Fruit fly (Drosophila melanogaster) whole organism, embryonic: ENCODE results near the gene CG3038.

Experiments used
- ATbp ChIP-seq: fragments of 200-800 bp; sonication (Bioruptor generic); optimal IDR thresholded peaks from 2 replicates; lab custom pipeline; 2017; ENCODE audit warnings: missing biosample characterization, mild to moderate bottlenecking, missing genetic modification characterization, missing genetic modification reagents
- Asciz ChIP-seq: fragments of 200-800 bp; sonication (Bioruptor generic); optimal IDR thresholded peaks from 2 replicates; lab custom pipeline; 2017; ENCODE audit warnings: missing biosample characterization, mild to moderate bottlenecking, missing genetic modification characterization, missing genetic modification reagents
- BEAF-32 ChIP-seq: fragments of 200-800 bp; sonication (Bioruptor generic); optimal IDR thresholded peaks from 3 replicates; lab custom pipeline; 2017; ENCODE audit warnings: missing biosample characterization, missing genetic modification characterization, mild to moderate bottlenecking, moderate library complexity, missing genetic modification reagents
- CG10267 ChIP-seq: fragments of 200-800 bp; sonication (Bioruptor generic); optimal IDR thresholded peaks from 2 replicates; lab custom pipeline; 2018; ENCODE audit warnings: missing biosample characterization, mild to moderate bottlenecking, missing genetic modification characterization, moderate library complexity
- CG10321 ChIP-seq: fragments of 200-800 bp; sonication (Bioruptor generic); IDR thresholded peaks from 2 replicates; pipeline ENCODE4 v1.3.6; 2022; ENCODE audit warnings: missing biosample characterization, missing genetic modification characterization
- CG10654 ChIP-seq: fragments of 200-800 bp; sonication (Bioruptor generic); optimal IDR thresholded peaks from 2 replicates; lab custom pipeline; 2016; ENCODE audit warnings: missing biosample characterization, missing genetic modification characterization
- CG11504 ChIP-seq: fragments of 200-800 bp; sonication (Bioruptor generic); optimal IDR thresholded peaks from 3 replicates; lab custom pipeline; 2019; ENCODE audit warnings: missing biosample characterization, mild to moderate bottlenecking, missing genetic modification characterization, moderate library complexity
- CG12942 ChIP-seq: fragments of 200-800 bp; sonication (Bioruptor generic); optimal IDR thresholded peaks from 3 replicates; lab custom pipeline; 2016; ENCODE audit warnings: missing biosample characterization, missing genetic modification characterization
- CG15011 ChIP-seq: fragments of 200-800 bp; sonication (Bioruptor generic); optimal IDR thresholded peaks from 3 replicates; lab custom pipeline; 2018; ENCODE audit warnings: missing biosample characterization, mild to moderate bottlenecking, missing genetic modification characterization
- CG15269 ChIP-seq: fragments of 200-800 bp; sonication (Bioruptor generic); optimal IDR thresholded peaks from 2 replicates; lab custom pipeline; 2018; ENCODE audit warnings: missing biosample characterization, mild to moderate bottlenecking, missing genetic modification characterization, moderate library complexity
- CG1792 ChIP-seq: fragments of 200-800 bp; sonication (Bioruptor generic); optimal IDR thresholded peaks from 2 replicates; lab custom pipeline; 2016; ENCODE audit warnings: missing biosample characterization, missing genetic modification characterization
- CG2875 ChIP-seq: fragments of 200-800 bp; sonication (Bioruptor generic); optimal IDR thresholded peaks from 2 replicates; lab custom pipeline; 2017; ENCODE audit warnings: missing biosample characterization, mild to moderate bottlenecking, missing genetic modification characterization, missing genetic modification reagents
- CG3163 ChIP-seq: fragments of 200-800 bp; sonication (Bioruptor generic); optimal IDR thresholded peaks from 3 replicates; lab custom pipeline; 2016; ENCODE audit warnings: missing biosample characterization, missing genetic modification characterization
- CG3407 ChIP-seq: fragments of 200-800 bp; sonication (Bioruptor generic); optimal IDR thresholded peaks from 2 replicates; lab custom pipeline; 2018; ENCODE audit warnings: missing biosample characterization, mild to moderate bottlenecking, missing genetic modification characterization
- CG34376 ChIP-seq: fragments of 200-800 bp; sonication (Bioruptor generic); optimal IDR thresholded peaks from 2 replicates; lab custom pipeline; 2018; ENCODE audit warnings: missing biosample characterization, mild to moderate bottlenecking, missing genetic modification characterization
- CG4282 ChIP-seq: fragments of 200-800 bp; sonication (Bioruptor generic); optimal IDR thresholded peaks from 2 replicates; lab custom pipeline; 2016; ENCODE audit warnings: missing biosample characterization, missing genetic modification characterization
- CG5180 ChIP-seq: fragments of 200-800 bp; sonication (Bioruptor generic); optimal IDR thresholded peaks from 3 replicates; lab custom pipeline; 2017; ENCODE audit warnings: missing biosample characterization, missing genetic modification characterization, mild to moderate bottlenecking, moderate library complexity, missing genetic modification reagents
- CG6683 ChIP-seq: fragments of 200-800 bp; sonication (Bioruptor generic); optimal IDR thresholded peaks from 2 replicates; lab custom pipeline; 2017; ENCODE audit warnings: missing biosample characterization, mild to moderate bottlenecking, missing genetic modification characterization, missing genetic modification reagents
- CG6791 ChIP-seq: fragments of 200-800 bp; sonication (Bioruptor generic); IDR thresholded peaks from 3 replicates; pipeline ENCODE4 v1.3.6; 2022; ENCODE audit warnings: missing biosample characterization, missing genetic modification characterization; ENCODE audit not compliant: partially characterized antibody
- CG7271 ChIP-seq: fragments of 200-800 bp; sonication (Bioruptor generic); optimal IDR thresholded peaks from 2 replicates; lab custom pipeline; 2018; ENCODE audit warnings: missing biosample characterization, mild to moderate bottlenecking, missing genetic modification characterization, moderate library complexity
- CG7556 ChIP-seq: fragments of 200-800 bp; sonication (Bioruptor generic); optimal IDR thresholded peaks from 2 replicates; lab custom pipeline; 2017; ENCODE audit warnings: missing biosample characterization, mild to moderate bottlenecking, missing genetic modification characterization
- CG8924 ChIP-seq: fragments of 200-800 bp; optimal IDR thresholded peaks from 3 replicates; lab custom pipeline; 2019; ENCODE audit warnings: missing biosample characterization, mild to moderate bottlenecking, missing genetic modification characterization, moderate library complexity
- CG9727 ChIP-seq: fragments of 200-800 bp; sonication (Bioruptor generic); optimal IDR thresholded peaks from 3 replicates; lab custom pipeline; 2017; ENCODE audit warnings: missing biosample characterization, mild to moderate bottlenecking, missing genetic modification characterization
- CHES-1-like ChIP-seq: fragments of 200-800 bp; sonication (Bioruptor generic); optimal IDR thresholded peaks from 2 replicates; lab custom pipeline; 2016; ENCODE audit warnings: missing biosample characterization, missing genetic modification characterization
- D19A ChIP-seq: fragments of 200-800 bp; optimal IDR thresholded peaks from 3 replicates; lab custom pipeline; 2019; ENCODE audit warnings: missing biosample characterization, mild to moderate bottlenecking, missing genetic modification characterization, moderate library complexity
- Deaf1 ChIP-seq: fragments of 200-800 bp; optimal IDR thresholded peaks from 3 replicates; lab custom pipeline; 2019; ENCODE audit warnings: missing biosample characterization, mild to moderate bottlenecking, missing genetic modification characterization, moderate library complexity
- Elba2 ChIP-seq: fragments of 200-800 bp; sonication (Bioruptor generic); optimal IDR thresholded peaks from 3 replicates; lab custom pipeline; 2016; ENCODE audit warnings: missing biosample characterization, missing genetic modification characterization
- Ets97D ChIP-seq: fragments of 200-800 bp; sonication (Bioruptor generic); optimal IDR thresholded peaks from 3 replicates; lab custom pipeline; 2016; ENCODE audit warnings: missing biosample characterization, missing genetic modification characterization
- Gsc ChIP-seq: fragments of 200-800 bp; sonication (Bioruptor generic); IDR thresholded peaks from 2 replicates; pipeline ENCODE4 v1.3.6; 2022; ENCODE audit warnings: missing biosample characterization, missing genetic modification characterization
- HmgZ ChIP-seq: fragments of 200-800 bp; sonication (Bioruptor generic); optimal IDR thresholded peaks from 2 replicates; lab custom pipeline; 2018; ENCODE audit warnings: missing biosample characterization, mild to moderate bottlenecking, missing genetic modification characterization
- Hr51 ChIP-seq, 2 experiments: fragments of 200-800 bp; sonication (Bioruptor generic); optimal IDR thresholded peaks; 2 replicates in 1 of 2; 3 replicates in 1 of 2; lab custom pipeline; 2016 to 2018; ENCODE audit warnings: missing biosample characterization in 2 of 2, missing genetic modification characterization in 2 of 2, mild to moderate bottlenecking in 1 of 2, moderate library complexity in 1 of 2
- Hsf ChIP-seq: fragments of 200-800 bp; sonication (Bioruptor generic); optimal IDR thresholded peaks from 3 replicates; lab custom pipeline; 2016; ENCODE audit warnings: missing biosample characterization, missing genetic modification characterization
- MESR4 ChIP-seq: fragments of 200-800 bp; sonication (Bioruptor generic); optimal IDR thresholded peaks from 2 replicates; lab custom pipeline; 2018; ENCODE audit warnings: missing biosample characterization, mild to moderate bottlenecking, missing genetic modification characterization, moderate library complexity
- MTF-1 ChIP-seq: fragments of 200-800 bp; sonication (Bioruptor generic); optimal IDR thresholded peaks from 2 replicates; lab custom pipeline; 2018; ENCODE audit warnings: missing biosample characterization, mild to moderate bottlenecking, missing genetic modification characterization, borderline replicate concordance
- Med ChIP-seq: fragments of 200-800 bp; sonication (Bioruptor generic); peaks from one replicate; lab custom pipeline; 2016; ENCODE audit warnings: missing biosample characterization, missing genetic modification characterization, mild to moderate bottlenecking, inconsistent platforms, moderate library complexity
- Sox102F ChIP-seq: fragments of 200-800 bp; sonication (Bioruptor generic); optimal IDR thresholded peaks from 2 replicates; lab custom pipeline; 2018; ENCODE audit warnings: missing biosample characterization, mild to moderate bottlenecking, missing genetic modification characterization, moderate library complexity
- disco-r ChIP-seq: fragments of 200-800 bp; sonication (Bioruptor generic); optimal IDR thresholded peaks from 2 replicates; lab custom pipeline; 2016; ENCODE audit warnings: missing biosample characterization, missing genetic modification characterization
- esg ChIP-seq: fragments of 200-800 bp; sonication (Bioruptor generic); conservative IDR thresholded peaks from 2 replicates; pipeline ENCODE4 v1.3.6; 2022; ENCODE audit warnings: missing biosample characterization, missing genetic modification characterization
- eve ChIP-seq, 2 experiments: fragments of >200 bp; optimal IDR thresholded peaks; 2 replicates each; lab custom pipeline; 2017; ENCODE audit warnings: missing biosample characterization in 2 of 2, missing genetic modification characterization in 2 of 2
- ind ChIP-seq: fragments of 200-800 bp; sonication (Bioruptor generic); optimal IDR thresholded peaks from 3 replicates; lab custom pipeline; 2016; ENCODE audit warnings: missing biosample characterization, missing genetic modification characterization
- insv ChIP-seq, 2 experiments: fragments of 200-800 bp; sonication (Bioruptor generic); optimal IDR thresholded peaks; 3 replicates each; lab custom pipeline; 2016 to 2018; ENCODE audit warnings: missing biosample characterization in 2 of 2, missing genetic modification characterization in 2 of 2
- kni ChIP-seq: fragments of 200-800 bp; sonication (Bioruptor generic); optimal IDR thresholded peaks from 3 replicates; lab custom pipeline; 2017; ENCODE audit warnings: mild to moderate bottlenecking, missing biosample characterization, missing genetic modification reagents, missing genetic modification characterization
- nmo ChIP-seq: fragments of 200-800 bp; sonication (Bioruptor generic); optimal IDR thresholded peaks from 2 replicates; lab custom pipeline; 2018; ENCODE audit warnings: missing biosample characterization, mild to moderate bottlenecking, missing genetic modification characterization, moderate library complexity
- pb ChIP-seq: fragments of 200-800 bp; sonication (Bioruptor generic); optimal IDR thresholded peaks from 3 replicates; lab custom pipeline; 2016; ENCODE audit warnings: missing biosample characterization, missing genetic modification characterization
- ranshi ChIP-seq: fragments of 200-800 bp; sonication (Bioruptor generic); IDR thresholded peaks from 2 replicates; pipeline ENCODE4 v1.3.6; 2022; ENCODE audit warnings: missing biosample characterization, missing genetic modification characterization
- slp2 ChIP-seq: fragments of 200-800 bp; sonication (Bioruptor generic); optimal IDR thresholded peaks from 2 replicates; lab custom pipeline; 2016; ENCODE audit warnings: missing biosample characterization, missing genetic modification characterization
- vvl ChIP-seq: fragments of 200-800 bp; sonication (Bioruptor generic); IDR thresholded peaks from 2 replicates; pipeline ENCODE4 v1.3.6; 2022; ENCODE audit warnings: missing biosample characterization, missing genetic modification characterization
- wdn ChIP-seq: fragments of 200-800 bp; sonication (Bioruptor generic); IDR thresholded peaks from 2 replicates; pipeline ENCODE4 v1.3.6; 2022; ENCODE audit warnings: missing biosample characterization, missing genetic modification characterization

CG3038 gene

dm6 chrX:279097-279727 is 33.6 kb upstream of the CG3038 start, which contains the start of the genes CG3777 and ewg (continued):
- TF ChIP-seq CG6683 (GFP tag; lab: Kevin White, UChicago) (no peak), CG7556 (no peak), CG9727 (GFP tag; lab: Kevin White, UChicago) (no peak), CG4282 (GFP tag; lab: Kevin White, UChicago) (no peak), MTF-1 (GFP tag; lab: Kevin White, UChicago) (no peak), CG3163 (GFP tag; lab: Kevin White, UChicago) (peak; percentile 16), Med (GFP tag; lab: Kevin White, UChicago) (peak; percentile 85), Ets97D (GFP tag; lab: Kevin White, UChicago) (peak; percentile 79), CHES-1-like (no peak), wdn (GFP tag; lab: Robert Waterston, UW) (no peak), Sox102F (no peak), CG10267 (tag; lab: Kevin White, UChicago) (peak; percentile 32), CG3407 (GFP tag; lab: Kevin White, UChicago) (no peak), ranshi (GFP tag; lab: Robert Waterston, UW) (no peak), slp2 (no peak), CG2875 (GFP tag; lab: Kevin White, UChicago) (no peak), MESR4 (GFP tag; lab: Kevin White, UChicago) (peak; percentile 58), CG34376 (GFP tag; lab: Kevin White, UChicago) (peak; percentile 26), disco-r (GFP tag; lab: Kevin White, UChicago) (no peak), CG12942 (GFP tag; lab: Kevin White, UChicago) (no peak), Deaf1 (no peak), CG6791 (GFP tag; lab: Robert Waterston, UW) (peak; percentile 99), Hsf (GFP tag; lab: Kevin White, UChicago) (no peak), CG7271 (tag; lab: Kevin White, UChicago) (no peak), CG5180 (GFP tag; lab: Kevin White, UChicago) (no peak), BEAF-32 (GFP tag; lab: Kevin White, UChicago) (peak; percentile 96), nmo (GFP tag; lab: Kevin White, UChicago) (peak; percentile 41)

dm6 chrX:278370-279096 is 32.9 kb upstream of the CG3038 start:
- TF ChIP-seq Gsc (no peak), CG1792 (GFP tag; lab: Kevin White, UChicago) (no peak), ATbp (GFP tag; lab: Kevin White, UChicago) (peak; percentile 7), Asciz (GFP tag; lab: Kevin White, UChicago) (peak; percentile 7), ind (peak; percentile 2), D19A (tag; lab: Kevin White, UChicago) (peak; percentile 19), vvl (GFP tag; lab: Robert Waterston, UW) (no peak), pb (GFP tag; lab: Kevin White, UChicago) (no peak), insv (GFP tag; optimal IDR thresholded peaks at IDR 0.05; lab: Kevin White, UChicago) (peak; percentile 53 to 93), CG10321 (GFP tag; lab: Robert Waterston, UW) (peak; percentile 78), esg (GFP tag; lab: Robert Waterston, UW) (no peak), CG10654 (GFP tag; lab: Kevin White, UChicago) (no peak), eve (GFP tag; optimal IDR thresholded peaks at IDR 0.05; lab: Kevin White, UChicago) (peak in 1 of 2 experiments; percentile 75), Hr51 (GFP tag; optimal IDR thresholded peaks at IDR 0.05; lab: Kevin White, UChicago) (no peak), kni (GFP tag; lab: Kevin White, UChicago) (peak; percentile 27), CG15011 (GFP tag; lab: Kevin White, UChicago) (peak; percentile 17), CG11504 (tag; lab: Kevin White, UChicago) (peak; percentile 11), CG8924 (tag; lab: Kevin White, UChicago) (peak; percentile 29), HmgZ (tag; lab: Kevin White, UChicago) (no peak), CG7556 (peak; percentile 12), CG15269 (tag; lab: Kevin White, UChicago) (peak; percentile 23), Elba2 (GFP tag; lab: Kevin White, UChicago) (peak; percentile 75)
